Worm (Caenorhabditis elegans): ENCODE results near the gene F21C10.6.

Gene F21C10.6

ce11 chrV:9127773-9128172 lies 3.5 kb downstream of the F21C10.6 start, which contains the start of gene F21C10.3:
F21C10.3 (plus strand) TSS chrV:9128073.
- TF ChIP-seq hlh-26 (GFP tag; conservative IDR thresholded peaks at IDR 0.05), result no peak
- TF ChIP-seq lin-54 (GFP tag; optimal IDR thresholded peaks at IDR 0.05), result no peak
- no peak for TF ChIP-seq attf-6 (GFP tag; IDR thresholded peaks at IDR 0.05)
- TF ChIP-seq rec-8 (tag; optimal IDR thresholded peaks at IDR 0.05), result no peak
- no peak for TF ChIP-seq tlf-1 (GFP tag; optimal IDR thresholded peaks at IDR 0.05)
- TF ChIP-seq snpc-1.3 (tag; optimal IDR thresholded peaks at IDR 0.05; ENCODE audit: insufficient read depth), result no peak
- no peak for TF ChIP-seq hlh-12 (tag; optimal IDR thresholded peaks at IDR 0.05)

- TF ChIP-seq nfyb-1 (GFP tag; IDR thresholded peaks at IDR 0.05) (0 out of 2 replicates have a peak, but pooled peaks have one; percentile 9), cebp-1 (GFP tag; IDR thresholded peaks at IDR 0.05) (peak; percentile 71; the same call in 1 of the 2 replicates), cebp-1 (tag; optimal IDR thresholded peaks at IDR 0.05) (peak; percentile 92), hmg-1.2 (GFP tag; IDR thresholded peaks at IDR 0.05) (peak; percentile 73; the same call in 1 of the 2 replicates), C17E4.6 (GFP tag; IDR thresholded peaks at IDR 0.05) (no peak)
These were observed 4.3 kb downstream of the F21C10.6 start for ce11 chrV:9128562-9128961.

DNA sequence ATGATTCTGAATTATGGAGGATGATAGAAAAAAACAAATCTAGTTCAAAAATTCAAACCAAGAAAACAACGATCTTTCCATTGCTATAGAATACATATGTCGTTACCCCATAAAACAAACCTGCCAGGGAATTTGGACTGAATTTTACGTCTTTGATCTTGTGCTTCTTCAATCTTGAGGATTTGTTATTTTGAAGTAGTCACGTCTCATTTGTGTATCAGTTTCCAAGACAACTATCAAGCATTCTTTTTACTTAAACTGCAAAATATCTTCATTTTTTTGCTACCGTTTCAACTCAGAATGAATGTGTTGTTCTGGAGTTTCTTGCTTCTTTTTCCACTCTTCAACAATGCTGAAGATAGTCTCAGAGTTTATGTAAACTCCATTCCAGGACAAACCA lies 6.5 kb downstream of the F21C10.6 start, which contains the start of gene F21C10.19:
TSS of gene F21C10.19 (plus strand) at position 301 of the 400 bp plus-strand sequence.
- TF ChIP-seq Y53G8AR.9 (GFP tag; conservative IDR thresholded peaks at IDR 0.05), result no peak
- TF ChIP-seq fkh-3 (tag; optimal IDR thresholded peaks at IDR 0.05), result no peak
- no peak for TF ChIP-seq T07F8.4 (tag; optimal IDR thresholded peaks at IDR 0.05)
- TF ChIP-seq hlh-26 (GFP tag; conservative IDR thresholded peaks at IDR 0.05), result no peak
- no peak for TF ChIP-seq tbp1 (GFP tag; optimal IDR thresholded peaks at IDR 0.05)
- TF ChIP-seq egl-44 (GFP tag; IDR thresholded peaks at IDR 0.05), result no peak
- TF ChIP-seq cebp-2 (GFP tag; IDR thresholded peaks at IDR 0.05), result no peak
- TF ChIP-seq snpc-1.3 (tag; optimal IDR thresholded peaks at IDR 0.05; ENCODE audit: insufficient read depth), result no peak
- no peak for TF ChIP-seq nhr-120 (GFP tag; IDR thresholded peaks at IDR 0.05)
- TF ChIP-seq nhr-27 (tag; optimal IDR thresholded peaks at IDR 0.05), result no peak
- no peak for TF ChIP-seq K11D2.4 (GFP tag; IDR thresholded peaks at IDR 0.05)
- no peak for TF ChIP-seq lin-35 (GFP tag; optimal IDR thresholded peaks at IDR 0.05)

ce11 chrV:9132043-9132442 lies 7.8 kb downstream of the F21C10.6 start, which contains the start of gene F21C10.1:
F21C10.1 (plus strand) TSS chrV:9132343.
- TF ChIP-seq F33H1.4 (GFP tag; IDR thresholded peaks at IDR 0.05) (no peak), F57C9.4 (tag; optimal IDR thresholded peaks at IDR 0.05) (no peak), Y67H2A.10 (GFP tag; conservative IDR thresholded peaks at IDR 0.05) (no peak), tbx-9 (tag; optimal IDR thresholded peaks at IDR 0.05; ENCODE audit: borderline replicate concordance) (no peak), D2030.7 (GFP tag; IDR thresholded peaks at IDR 0.05) (no peak), egrh-3 (GFP tag; IDR thresholded peaks at IDR 0.05) (no peak), nhr-80 (tag; optimal IDR thresholded peaks at IDR 0.05) (no peak), C06A6.2 (GFP tag; conservative IDR thresholded peaks at IDR 0.05) (no peak)

DNA sequence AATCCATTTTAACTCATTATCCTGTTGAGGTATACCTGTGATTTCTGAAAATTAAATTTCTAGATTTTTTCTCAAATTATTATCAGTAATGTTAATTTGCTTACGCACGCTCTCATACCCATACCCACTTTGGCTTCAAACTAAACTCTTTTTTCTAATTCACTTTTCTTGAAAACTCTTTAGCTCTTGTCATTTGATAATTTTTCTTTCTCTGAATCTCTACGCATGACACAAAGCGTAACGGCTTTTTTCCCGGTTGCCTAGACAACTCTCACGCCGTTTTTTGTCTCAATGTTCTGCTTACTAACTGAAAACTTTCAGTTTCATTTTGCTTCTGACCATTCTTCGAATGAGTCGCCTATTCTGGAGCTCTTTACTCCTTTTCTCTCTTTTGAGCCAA lies 9.7 kb downstream of the F21C10.6 start, which contains the start of gene B0222.1:
TSS of gene B0222.1 (plus strand) at position 306 of the 400 bp plus-strand sequence.
- TF ChIP-seq pha-4 (tag; optimal IDR thresholded peaks at IDR 0.05), result no peak
- no peak for TF ChIP-seq C06A6.2 (GFP tag; conservative IDR thresholded peaks at IDR 0.05)
- TF ChIP-seq sptf-2 (GFP tag; optimal IDR thresholded peaks at IDR 0.05), result no peak
- TF ChIP-seq ceh-58 (GFP tag; IDR thresholded peaks at IDR 0.05), result no peak
- no peak for TF ChIP-seq hsf-1 (GFP tag; IDR thresholded peaks at IDR 0.05)
- no peak for TF ChIP-seq mel-28 (tag; optimal IDR thresholded peaks at IDR 0.05; ENCODE audit: borderline replicate concordance)
- TF ChIP-seq madf-10 (tag; optimal IDR thresholded peaks at IDR 0.05), result no peak
- TF ChIP-seq tlf-1 (GFP tag; optimal IDR thresholded peaks at IDR 0.05), result no peak
- TF ChIP-seq lin-40 (tag; optimal IDR thresholded peaks at IDR 0.05), result no peak
